Worm (Caenorhabditis elegans) whole organism, mixed stage, embryonic: ENCODE results near the gene srh-74.

Source experiments
- blmp-1 ChIP-seq: fragments of 150-350 bp; optimal IDR thresholded peaks from 2 replicates; lab custom pipeline; 2014; ENCODE audit warnings: missing biosample characterization, missing genetic modification characterization
- elt-1 ChIP-seq: sonication (generic microtip); optimal IDR thresholded peaks from 2 replicates; lab custom pipeline; 2017; ENCODE audit warnings: missing genetic modification characterization, mild to moderate bottlenecking, missing compliant biosample characterization, antibody characterized with exemption, moderate library complexity, borderline replicate concordance; ENCODE audit not compliant: insufficient read depth
- elt-3 ChIP-seq: fragments of 150-350 bp; optimal IDR thresholded peaks from 2 replicates; lab custom pipeline; 2014; ENCODE audit warnings: missing biosample characterization, missing genetic modification characterization
- nhr-237 ChIP-seq: fragments of 150-350 bp; optimal IDR thresholded peaks from 2 replicates; lab custom pipeline; 2014; ENCODE audit warnings: missing biosample characterization, missing genetic modification characterization
- unc-39 ChIP-seq: fragments of 150-350 bp; optimal IDR thresholded peaks from 2 replicates; lab custom pipeline; 2014; ENCODE audit warnings: missing biosample characterization, missing genetic modification characterization
- unc-62 ChIP-seq: fragments of 150-350 bp; optimal IDR thresholded peaks from 2 replicates; lab custom pipeline; 2014; ENCODE audit warnings: missing biosample characterization, missing genetic modification reagents, missing genetic modification characterization
- ztf-11 ChIP-seq: fragments of 150-350 bp; optimal IDR thresholded peaks from 2 replicates; lab custom pipeline; 2014; ENCODE audit warnings: missing biosample characterization, missing genetic modification characterization

DNA sequence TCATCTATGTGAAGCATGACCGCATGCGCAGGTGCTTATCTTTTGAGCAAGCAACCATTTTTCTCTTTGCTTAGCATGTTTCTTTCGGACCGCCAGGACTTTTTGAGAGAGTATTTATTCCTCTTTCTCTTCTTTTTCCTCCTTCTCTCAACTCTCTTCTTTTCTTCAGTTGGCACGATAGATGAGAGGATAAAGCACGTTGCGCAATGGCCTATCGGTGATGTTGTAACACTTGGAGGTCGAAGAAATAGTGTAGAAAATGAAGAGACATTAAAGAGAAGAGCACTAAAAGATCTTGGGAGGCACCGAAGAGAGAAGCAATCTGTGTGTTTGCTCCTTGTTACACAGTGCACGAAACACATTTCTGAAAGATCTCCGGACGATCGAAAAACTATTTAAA, 35.1 kb upstream of the srh-74 start:
- TF ChIP-seq ztf-11 (no peak), elt-3 (tag; lab: Kevin White, UChicago) (no peak), unc-39 (tag; lab: Kevin White, UChicago) (no peak), unc-62 (GFP tag; lab: Kevin White, UChicago) (peak; percentile 70), blmp-1 (no peak), nhr-237 (tag; lab: Kevin White, UChicago) (peak; percentile 75), elt-1 (tag; lab: Kevin White, UChicago) (peak; percentile 24)
